Worm (Caenorhabditis elegans): ENCODE measurements around the gene myo-2.

The myo-2 gene

ce11 chrX:12513415-12513814 lies 45.6 kb downstream of the myo-2 start (continued):
- peak in 1 of 3 experiments; percentile 34 for TF ChIP-seq ceh-82 (tag; optimal IDR thresholded peaks at IDR 0.05)
- TF ChIP-seq elt-3 (tag; optimal IDR thresholded peaks at IDR 0.05), result no peak
- no peak for TF ChIP-seq Y116A8C.19 (tag; optimal IDR thresholded peaks at IDR 0.05; ENCODE audit: borderline replicate concordance)
- no peak for TF ChIP-seq nhr-84 (tag; optimal IDR thresholded peaks at IDR 0.05)
- TF ChIP-seq C04F5.9 (tag; optimal IDR thresholded peaks at IDR 0.05), result no peak
- no peak for TF ChIP-seq C34B4.2 (tag; optimal IDR thresholded peaks at IDR 0.05)
- no peak for TF ChIP-seq ceh-8 (GFP tag; optimal IDR thresholded peaks at IDR 0.05)
- TF ChIP-seq egl-13 (tag; optimal IDR thresholded peaks at IDR 0.05), result peak; percentile 79

- TF ChIP-seq efl-1 (optimal IDR thresholded peaks at IDR 0.05) (no peak), efl-1 (GFP tag; optimal IDR thresholded peaks at IDR 0.05 in 1 of 2) (peak in 1 of 2 experiments; percentile 72), nhr-19 (GFP tag; conservative IDR thresholded peaks at IDR 0.05) (peak; percentile 25; the same call in 1 of the 2 replicates), unc-62 (GFP tag; optimal IDR thresholded peaks at IDR 0.05) (no peak), nhr-71 (tag; optimal IDR thresholded peaks at IDR 0.05) (peak; percentile 18), lin-13 (GFP tag; optimal IDR thresholded peaks at IDR 0.05) (no peak), swsn-7 (tag; optimal IDR thresholded peaks at IDR 0.05) (no peak), C34B4.2 (tag; optimal IDR thresholded peaks at IDR 0.05) (no peak), lin-15B (tag; optimal IDR thresholded peaks at IDR 0.05) (no peak), unc-98 (GFP tag; IDR thresholded peaks at IDR 0.05) (no peak), egl-27 (tag; optimal IDR thresholded peaks at IDR 0.05) (no peak), lin-14 (GFP tag; optimal IDR thresholded peaks at IDR 0.05) (peak; percentile 61), ets-5 (GFP tag; IDR thresholded peaks at IDR 0.05) (no peak), ama-1 (optimal IDR thresholded peaks at IDR 0.05) (no peak), Y116A8C.19 (tag; optimal IDR thresholded peaks at IDR 0.05; ENCODE audit: borderline replicate concordance) (no peak), nhr-76 (tag; optimal IDR thresholded peaks at IDR 0.05) (no peak), ceh-88 (GFP tag; IDR thresholded peaks at IDR 0.05) (no peak), mab-9 (GFP tag; IDR thresholded peaks at IDR 0.05) (no peak), hlh-4 (tag; optimal IDR thresholded peaks at IDR 0.05) (no peak), mef-2 (tag; optimal IDR thresholded peaks at IDR 0.05) (no peak), lin-39 (tag; optimal IDR thresholded peaks at IDR 0.05) (no peak), unc-130 (tag; optimal IDR thresholded peaks at IDR 0.05) (no peak), vab-15 (tag; optimal IDR thresholded peaks at IDR 0.05) (no peak), sox-4 (tag; optimal IDR thresholded peaks at IDR 0.05) (no peak), elt-2 (tag; optimal IDR thresholded peaks at IDR 0.05) (no peak), egl-13 (tag; optimal IDR thresholded peaks at IDR 0.05) (no peak), skn-1 (tag; optimal IDR thresholded peaks at IDR 0.05) (no peak), mep-1 (tag; optimal IDR thresholded peaks at IDR 0.05) (no peak), grh-1 (GFP tag; IDR thresholded peaks at IDR 0.05) (no peak), fkh-4 (tag; optimal IDR thresholded peaks at IDR 0.05; ENCODE audit: borderline replicate concordance) (no peak), zag-1 (tag; optimal IDR thresholded peaks at IDR 0.05) (no peak), ceh-63 (GFP tag; optimal IDR thresholded peaks at IDR 0.05) (no peak), lsy-2 (tag; optimal IDR thresholded peaks at IDR 0.05) (peak in 1 of 2 experiments; percentile 20), nhr-77 (tag; optimal IDR thresholded peaks at IDR 0.05) (no peak), nhr-90 (tag; optimal IDR thresholded peaks at IDR 0.05; ENCODE audit: poor library complexity) (no peak), efl-3 (GFP tag; optimal IDR thresholded peaks at IDR 0.05) (peak; percentile 1), hpl-2 (GFP tag; optimal IDR thresholded peaks at IDR 0.05) (no peak), nhr-11 (tag; optimal IDR thresholded peaks at IDR 0.05) (no peak), zip-4 (GFP tag; optimal IDR thresholded peaks at IDR 0.05) (no peak), nhr-12 (tag; optimal IDR thresholded peaks at IDR 0.05) (no peak), dsc-1 (tag; optimal IDR thresholded peaks at IDR 0.05) (peak; percentile 43), nhr-85 (tag) (peak; percentile 82), F16B12.6 (tag; optimal IDR thresholded peaks at IDR 0.05) (no peak), nhr-20 (tag; optimal IDR thresholded peaks at IDR 0.05) (peak; percentile 31), dpl-1 (GFP tag; optimal IDR thresholded peaks at IDR 0.05) (no peak)
Observed at ce11 chrX:12515596-12516481, 48.0 kb downstream of the myo-2 start.

Data from whole organism, L1 larva.